Worm (Caenorhabditis elegans) whole organism, late embryonic: Measurements from ENCODE around the gene C18H7.1.

Experiments
- K02D7.2 ChIP-seq: sonication (generic microtip); optimal IDR thresholded peaks from 2 replicates; lab custom pipeline; 2017; ENCODE audit warnings: mild to moderate bottlenecking, missing genetic modification characterization, missing compliant biosample characterization
- K09A11.1 ChIP-seq: sonication (generic microtip); optimal IDR thresholded peaks from 2 replicates; lab custom pipeline; 2017; ENCODE audit warnings: antibody characterized with exemption, mild to moderate bottlenecking, missing genetic modification characterization, missing compliant biosample characterization; ENCODE audit not compliant: insufficient read depth
- T23F11.4 ChIP-seq: fragments of 200-800 bp; sonication (Bioruptor generic); optimal IDR thresholded peaks from 2 replicates; lab custom pipeline; 2018; ENCODE audit warnings: mild to moderate bottlenecking, missing genetic modification characterization, missing compliant biosample characterization
- ahr-1 ChIP-seq: sonication (generic microtip); optimal IDR thresholded peaks from 2 replicates; lab custom pipeline; 2016; ENCODE audit warnings: missing genetic modification characterization, missing compliant biosample characterization
- ceh-14 ChIP-seq: sonication (generic microtip); optimal IDR thresholded peaks from 2 replicates; lab custom pipeline; 2016; ENCODE audit warnings: missing genotype, missing genetic modification characterization, missing compliant biosample characterization
- ceh-18 ChIP-seq: sonication (generic microtip); optimal IDR thresholded peaks from 2 replicates; lab custom pipeline; 2016; ENCODE audit warnings: missing genetic modification characterization, missing compliant biosample characterization
- ceh-19 ChIP-seq: fragments of 200-800 bp; sonication (Bioruptor generic); optimal IDR thresholded peaks from 2 replicates; lab custom pipeline; 2018; ENCODE audit warnings: mild to moderate bottlenecking, missing genetic modification characterization, missing compliant biosample characterization
- ceh-22 ChIP-seq: sonication (generic microtip); optimal IDR thresholded peaks from 2 replicates; lab custom pipeline; 2017; ENCODE audit warnings: missing biosample characterization, missing genetic modification characterization
- ceh-24 ChIP-seq: sonication (generic microtip); optimal IDR thresholded peaks from 2 replicates; lab custom pipeline; 2016; ENCODE audit warnings: mild to moderate bottlenecking, missing genetic modification characterization, missing compliant biosample characterization
- ceh-31 ChIP-seq: sonication (generic microtip); optimal IDR thresholded peaks from 2 replicates; lab custom pipeline; 2016; ENCODE audit warnings: missing genetic modification characterization, missing compliant biosample characterization
- ceh-34 ChIP-seq: sonication (generic microtip); optimal IDR thresholded peaks from 2 replicates; lab custom pipeline; 2016; ENCODE audit warnings: mild to moderate bottlenecking, missing genetic modification characterization, missing compliant biosample characterization
- ceh-45 ChIP-seq: fragments of 200-800 bp; sonication (Bioruptor generic); IDR thresholded peaks from 2 replicates; pipeline ENCODE4 v1.3.6; 2022; ENCODE audit warnings: missing genetic modification reagents, missing genetic modification characterization, missing compliant biosample characterization
- ceh-6 ChIP-seq: fragments of 200-800 bp; sonication (Bioruptor generic); optimal IDR thresholded peaks from 2 replicates; lab custom pipeline; 2018; ENCODE audit warnings: mild to moderate bottlenecking, missing genetic modification characterization, missing compliant biosample characterization
- ceh-9 ChIP-seq: sonication (generic microtip); optimal IDR thresholded peaks from 2 replicates; lab custom pipeline; 2016; ENCODE audit warnings: mild to moderate bottlenecking, missing genetic modification characterization, inconsistent platforms, missing compliant biosample characterization
- che-1 ChIP-seq: sonication (generic microtip); optimal IDR thresholded peaks from 2 replicates; lab custom pipeline; 2016; ENCODE audit warnings: mild to moderate bottlenecking, missing genetic modification characterization, missing compliant biosample characterization
- dmd-4 ChIP-seq: sonication (generic microtip); optimal IDR thresholded peaks from 2 replicates; lab custom pipeline; 2016; ENCODE audit warnings: borderline replicate concordance, missing genetic modification characterization, missing compliant biosample characterization
- dve-1 ChIP-seq: sonication (generic microtip); optimal IDR thresholded peaks from 2 replicates; lab custom pipeline; 2017; ENCODE audit warnings: antibody characterized with exemption, mild to moderate bottlenecking, missing genetic modification characterization, missing compliant biosample characterization
- elt-2 ChIP-seq: sonication (generic microtip); optimal IDR thresholded peaks from 2 replicates; lab custom pipeline; 2016; ENCODE audit warnings: missing genetic modification reagents, missing genetic modification characterization, missing compliant biosample characterization
- ets-4 ChIP-seq: sonication (generic microtip); optimal IDR thresholded peaks from 2 replicates; lab custom pipeline; 2016; ENCODE audit warnings: missing genetic modification characterization, missing compliant biosample characterization
- fax-1 ChIP-seq: sonication (generic microtip); optimal IDR thresholded peaks from 2 replicates; lab custom pipeline; 2016; ENCODE audit warnings: missing genotype, missing genetic modification characterization, missing compliant biosample characterization
- fkh-10 ChIP-seq: fragments of 150-350 bp; optimal IDR thresholded peaks from 2 replicates; lab custom pipeline; 2014; ENCODE audit warnings: missing biosample characterization, missing genetic modification reagents, missing genetic modification characterization
- fkh-6 ChIP-seq: sonication (generic microtip); optimal IDR thresholded peaks from 2 replicates; lab custom pipeline; 2016; ENCODE audit warnings: missing genetic modification characterization, missing compliant biosample characterization
- gmeb-2 ChIP-seq: sonication (generic microtip); optimal IDR thresholded peaks from 2 replicates; lab custom pipeline; 2016; ENCODE audit warnings: missing genetic modification characterization, inconsistent platforms, missing compliant biosample characterization
- hlh-6 ChIP-seq: sonication (generic microtip); optimal IDR thresholded peaks from 2 replicates; lab custom pipeline; 2016; ENCODE audit warnings: missing genotype, missing genetic modification characterization, missing compliant biosample characterization
- nfya-1 ChIP-seq: sonication (generic microtip); optimal IDR thresholded peaks from 2 replicates; lab custom pipeline; 2017; ENCODE audit warnings: missing genetic modification characterization, mild to moderate bottlenecking, missing compliant biosample characterization, antibody characterized with exemption, moderate library complexity
- pag-3 ChIP-seq: sonication (generic microtip); optimal IDR thresholded peaks from 2 replicates; lab custom pipeline; 2016; ENCODE audit warnings: missing compliant biosample characterization, missing genetic modification characterization, borderline replicate concordance
- pat-9 ChIP-seq: fragments of 200-800 bp; sonication (Bioruptor generic); optimal IDR thresholded peaks from 2 replicates; lab custom pipeline; 2018; ENCODE audit warnings: mild to moderate bottlenecking, missing genetic modification characterization, moderate library complexity, missing compliant biosample characterization
- pqm-1 ChIP-seq: sonication (generic microtip); optimal IDR thresholded peaks from 2 replicates; lab custom pipeline; 2016; ENCODE audit warnings: missing genetic modification characterization, missing compliant biosample characterization
- pros-1 ChIP-seq: fragments of 150-350 bp; optimal IDR thresholded peaks from 2 replicates; lab custom pipeline; 2014; ENCODE audit warnings: missing biosample characterization, missing genetic modification reagents, missing genetic modification characterization
- ref-2 ChIP-seq: sonication (generic microtip); optimal IDR thresholded peaks from 2 replicates; lab custom pipeline; 2016; ENCODE audit warnings: missing genetic modification characterization, missing compliant biosample characterization
- rnt-1 ChIP-seq: sonication (generic microtip); optimal IDR thresholded peaks from 2 replicates; lab custom pipeline; 2016; ENCODE audit warnings: missing genetic modification characterization, missing compliant biosample characterization
- sdc-2 ChIP-seq: sonication (generic microtip); optimal IDR thresholded peaks from 2 replicates; lab custom pipeline; 2016; ENCODE audit warnings: missing genotype, missing genetic modification characterization, missing compliant biosample characterization
- sox-2 ChIP-seq: fragments of 200-800 bp; sonication (Bioruptor generic); IDR thresholded peaks from 2 replicates; pipeline ENCODE4 v1.3.6; 2022; ENCODE audit warnings: missing genetic modification reagents, missing genetic modification characterization, missing compliant biosample characterization
- sox-4 ChIP-seq: sonication (generic microtip); optimal IDR thresholded peaks from 2 replicates; lab custom pipeline; 2017; ENCODE audit warnings: mild to moderate bottlenecking, missing genetic modification characterization, inconsistent platforms, missing compliant biosample characterization
- syd-9 ChIP-seq: sonication (generic microtip); optimal IDR thresholded peaks from 2 replicates; lab custom pipeline; 2016; ENCODE audit warnings: mild to moderate bottlenecking, missing genetic modification characterization, moderate library complexity, missing compliant biosample characterization
- ttx-3 ChIP-seq: sonication (generic microtip); optimal IDR thresholded peaks from 2 replicates; lab custom pipeline; 2016; ENCODE audit warnings: missing genetic modification reagents, missing genetic modification characterization, missing compliant biosample characterization
- unc-3 ChIP-seq, 2 experiments: fragments of 200-800 bp in 1 of 2; sonication (Bioruptor generic) in 1 of 2; sonication (generic microtip) in 1 of 2; conservative IDR thresholded peaks in 1 of 2; optimal IDR thresholded peaks in 1 of 2; 2 replicates each; pipeline versions ENCODE4 v1.3.6 to Lab custom; 2016 to 2022; ENCODE audit warnings: missing compliant biosample characterization in 2 of 2, missing genetic modification characterization in 2 of 2, missing genetic modification reagents in 1 of 2
- unc-55 ChIP-seq: sonication (generic microtip); optimal IDR thresholded peaks from 2 replicates; lab custom pipeline; 2017; ENCODE audit warnings: missing biosample characterization, missing genetic modification reagents, missing genetic modification characterization
- ztf-16 ChIP-seq: sonication (generic microtip); optimal IDR thresholded peaks from 2 replicates; lab custom pipeline; 2017; ENCODE audit warnings: missing genetic modification characterization, missing compliant biosample characterization

The C18H7.1 gene

DNA sequence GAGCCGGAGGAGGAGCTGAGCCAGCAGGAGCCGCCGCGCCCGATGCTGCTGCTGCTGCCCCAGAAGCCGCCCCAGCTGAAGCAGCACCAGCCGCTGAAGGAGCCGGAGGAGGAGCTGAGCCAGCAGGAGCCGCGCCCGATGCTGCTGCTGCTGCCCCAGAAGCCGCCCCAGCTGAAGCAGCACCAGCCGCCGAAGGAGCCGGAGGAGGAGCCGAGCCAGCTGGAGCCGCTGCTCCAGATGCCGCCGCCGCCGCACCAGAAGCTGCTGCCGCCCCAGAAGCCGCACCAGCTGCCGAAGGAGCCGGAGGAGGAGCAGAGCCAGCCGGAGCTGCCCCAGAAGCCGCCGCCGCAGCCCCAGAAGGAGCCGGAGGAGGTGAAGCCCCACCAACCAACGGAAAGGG lies 9.9 kb upstream of the C18H7.1 start:
- no peak for TF ChIP-seq ceh-31
- TF ChIP-seq unc-3 (GFP tag; conservative IDR thresholded peaks at IDR 0.05; lab: Robert Waterston, UW), result no peak
- TF ChIP-seq unc-3 (tag; optimal IDR thresholded peaks at IDR 0.05; lab: Kevin White, UChicago), result no peak
- no peak for TF ChIP-seq ttx-3 (tag; lab: Kevin White, UChicago)
- TF ChIP-seq ceh-18, result no peak
- TF ChIP-seq fkh-10 (GFP tag; lab: Kevin White, UChicago), result no peak
- no peak for TF ChIP-seq ceh-19 (GFP tag; lab: Kevin White, UChicago)
- TF ChIP-seq pag-3 (tag; lab: Kevin White, UChicago), result no peak
- TF ChIP-seq, all 69 proteins: peak for 0

DNA sequence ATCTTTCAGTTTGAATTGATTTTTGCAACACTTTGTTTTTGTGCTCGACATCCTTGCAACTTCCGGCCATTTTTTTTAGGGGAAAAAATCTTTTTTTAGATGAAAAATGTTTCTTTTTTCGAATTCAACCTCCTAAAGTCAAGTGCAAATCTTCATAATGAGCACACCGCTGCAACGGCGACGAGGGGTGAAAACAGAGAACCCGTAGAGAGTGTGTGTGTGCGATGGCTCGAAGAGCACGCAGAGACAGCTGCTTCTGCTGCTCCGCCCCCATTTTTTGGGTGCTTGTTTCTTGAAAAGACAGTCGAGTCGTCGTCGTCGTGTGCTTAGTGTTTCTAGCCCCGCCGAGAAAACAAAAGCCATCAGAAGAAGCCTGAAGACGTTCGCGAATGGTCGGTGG lies 9.3 kb upstream of the C18H7.1 start, which contains the start of gene inx-18:
Gene inx-18 (plus strand): TSS at position 301 of the 400 bp plus-strand sequence.
- TF ChIP-seq ets-4 (no peak), rnt-1 (tag; lab: Kevin White, UChicago) (no peak), pqm-1 (tag; lab: Kevin White, UChicago) (no peak), ztf-16 (tag; lab: Kevin White, UChicago) (no peak), gmeb-2 (tag; lab: Kevin White, UChicago) (no peak), pat-9 (no peak), ceh-24 (tag; lab: Kevin White, UChicago) (no peak), ceh-6 (GFP tag; lab: Kevin White, UChicago) (no peak), ceh-31 (no peak), sox-2 (GFP tag; lab: Robert Waterston, UW) (no peak), ahr-1 (tag; lab: Kevin White, UChicago) (no peak)

ce11 chrIV:607628-608027 lies 7.7 kb upstream of the C18H7.1 start:
- TF ChIP-seq elt-2 (tag; lab: Kevin White, UChicago) (no peak), sox-4 (tag; lab: Kevin White, UChicago) (no peak), unc-55 (no peak), K09A11.1 (tag; lab: Kevin White, UChicago) (no peak), fkh-6 (tag; lab: Kevin White, UChicago) (no peak), ceh-9 (tag; lab: Kevin White, UChicago) (no peak), rnt-1 (tag; lab: Kevin White, UChicago) (peak; percentile 22), ceh-31 (no peak), ztf-16 (tag; lab: Kevin White, UChicago) (no peak), ceh-18 (peak; percentile 74), nfya-1 (tag; lab: Kevin White, UChicago) (peak; percentile 41), ceh-45 (GFP tag; lab: Robert Waterston, UW) (no peak), pros-1 (tag; lab: Kevin White, UChicago) (no peak), hlh-6 (tag; lab: Kevin White, UChicago) (no peak)

DNA sequence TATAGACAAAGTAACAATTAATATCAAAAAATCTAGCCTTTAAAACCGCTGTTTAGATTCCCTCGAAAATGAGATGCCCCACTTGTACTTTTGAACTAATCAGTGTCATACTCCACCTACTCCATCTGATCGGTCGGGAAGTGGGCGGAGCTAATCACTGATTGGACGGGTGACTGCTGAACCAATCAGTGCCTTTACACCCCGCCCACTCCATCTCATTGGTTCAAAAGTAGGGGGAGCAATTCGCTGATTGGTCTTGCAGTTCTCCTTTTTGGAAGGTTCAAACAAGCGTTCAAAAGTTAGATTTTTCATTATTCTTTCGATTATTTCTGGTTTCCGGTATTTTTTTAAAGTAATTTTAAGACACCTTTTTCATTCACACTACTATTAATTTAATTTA lies 2.2 kb upstream of the C18H7.1 start:
- TF ChIP-seq T23F11.4 (GFP tag; lab: Kevin White, UChicago) (no peak), nfya-1 (tag; lab: Kevin White, UChicago) (peak; percentile 97)

- TF ChIP-seq ahr-1 (tag; lab: Kevin White, UChicago) (no peak), sox-4 (tag; lab: Kevin White, UChicago) (no peak), K09A11.1 (tag; lab: Kevin White, UChicago) (no peak), sdc-2 (no peak), ceh-6 (GFP tag; lab: Kevin White, UChicago) (no peak)
These were observed 4.4 kb downstream of the C18H7.1 start for ce11 chrIV:619766-620165.

ce11 chrIV:620324-620723 lies 5.0 kb downstream of the C18H7.1 start:
- TF ChIP-seq ceh-24 (tag; lab: Kevin White, UChicago) (no peak), pros-1 (tag; lab: Kevin White, UChicago) (no peak), ref-2 (tag; lab: Kevin White, UChicago) (peak; percentile 66), nfya-1 (tag; lab: Kevin White, UChicago) (peak; percentile 37), ceh-31 (peak; percentile 19), che-1 (tag; lab: Kevin White, UChicago) (peak; percentile 67), ceh-22 (tag; lab: Kevin White, UChicago) (peak; percentile 13), dmd-4 (tag; lab: Kevin White, UChicago) (no peak), ceh-34 (peak; percentile 74), K09A11.1 (tag; lab: Kevin White, UChicago) (peak; percentile 35), pat-9 (peak; percentile 64), elt-2 (tag; lab: Kevin White, UChicago) (peak; percentile 88), dve-1 (tag; lab: Kevin White, UChicago) (peak; percentile 61), ztf-16 (tag; lab: Kevin White, UChicago) (peak; percentile 64), K02D7.2 (tag; lab: Kevin White, UChicago) (peak; percentile 57), ahr-1 (tag; lab: Kevin White, UChicago) (peak; percentile 22), fkh-10 (GFP tag; lab: Kevin White, UChicago) (no peak), ceh-14 (peak; percentile 50), ttx-3 (tag; lab: Kevin White, UChicago) (peak; percentile 81), syd-9 (tag; lab: Kevin White, UChicago) (peak; percentile 60), fax-1 (peak; percentile 76)
